Worm (Caenorhabditis elegans) whole organism, L3 larva: ENCODE results near the gene nas-9.
A peak's percentile ranks its signal among the peaks of the same experiment; 100 is the strongest.

Source experiments
- R02D3.7 ChIP-seq: fragments of 150-350 bp; optimal IDR thresholded peaks from 2 replicates; lab custom pipeline; 2014; ENCODE audit warnings: missing biosample characterization, missing genetic modification characterization
- aly-2 ChIP-seq: fragments of 150-350 bp; optimal IDR thresholded peaks from 2 replicates; lab custom pipeline; 2014; ENCODE audit warnings: missing biosample characterization, missing genetic modification characterization
- ama-1 ChIP-seq: fragments of 150-350 bp; optimal IDR thresholded peaks from 2 replicates; lab custom pipeline; 2018
- ceh-16 ChIP-seq: sonication (generic microtip); optimal IDR thresholded peaks from 2 replicates; lab custom pipeline; 2017; ENCODE audit warnings: missing biosample characterization, missing genetic modification characterization
- ceh-28 ChIP-seq: fragments of 150-350 bp; optimal IDR thresholded peaks from 2 replicates; lab custom pipeline; 2014; ENCODE audit warnings: missing biosample characterization, missing genetic modification reagents, missing genetic modification characterization
- ceh-82 ChIP-seq: fragments of 150-350 bp; optimal IDR thresholded peaks from 2 replicates; lab custom pipeline; 2014; ENCODE audit warnings: missing biosample characterization, missing genetic modification characterization
- daf-12 ChIP-seq: fragments of 150-350 bp; optimal IDR thresholded peaks from 2 replicates; lab custom pipeline; 2014; ENCODE audit warnings: missing biosample characterization, missing genetic modification reagents, missing genetic modification characterization
- egl-5 ChIP-seq: fragments of 150-350 bp; optimal IDR thresholded peaks from 2 replicates; lab custom pipeline; 2017; ENCODE audit warnings: missing biosample characterization, missing genetic modification reagents, missing genetic modification characterization, inconsistent platforms
- elt-2 ChIP-seq: sonication (generic microtip); optimal IDR thresholded peaks from 2 replicates; lab custom pipeline; 2016; ENCODE audit warnings: missing genetic modification reagents, mild to moderate bottlenecking, missing genetic modification characterization, missing compliant biosample characterization
- elt-3 ChIP-seq, 3 experiments: fragments of 150-350 bp in 1 of 3; sonication (generic microtip) in 2 of 3; optimal IDR thresholded peaks; 2 replicates in 2 of 3; 4 replicates in 1 of 3; lab custom pipeline; 2014 to 2017; ENCODE audit warnings: missing biosample characterization in 3 of 3, missing genetic modification characterization in 3 of 3
- eor-1 ChIP-seq, 2 experiments: fragments of 150-350 bp; optimal IDR thresholded peaks; 2 replicates each; lab custom pipeline; 2014 to 2018; ENCODE audit warnings: missing biosample characterization in 2 of 2, missing genetic modification characterization in 2 of 2
- fkh-10 ChIP-seq: sonication (generic microtip); optimal IDR thresholded peaks from 2 replicates; lab custom pipeline; 2017; ENCODE audit warnings: missing biosample characterization, missing genetic modification reagents, missing genetic modification characterization
- fkh-2 ChIP-seq: fragments of 150-350 bp; optimal IDR thresholded peaks from 2 replicates; lab custom pipeline; 2014; ENCODE audit warnings: missing biosample characterization, missing genetic modification reagents, missing genetic modification characterization
- hmg-11 ChIP-seq: sonication (generic microtip); optimal IDR thresholded peaks from 2 replicates; lab custom pipeline; 2016; ENCODE audit warnings: missing genetic modification characterization, missing compliant biosample characterization
- jun-1 ChIP-seq: fragments of 150-350 bp; optimal IDR thresholded peaks from 2 replicates; lab custom pipeline; 2014; ENCODE audit warnings: missing biosample characterization, missing genetic modification reagents, missing genetic modification characterization
- lin-15B ChIP-seq: fragments of 150-350 bp; optimal IDR thresholded peaks from 2 replicates; lab custom pipeline; 2014; ENCODE audit warnings: missing biosample characterization, missing genetic modification characterization
- lin-39 ChIP-seq: fragments of 150-350 bp; optimal IDR thresholded peaks from 2 replicates; lab custom pipeline; 2018; ENCODE audit warnings: missing biosample characterization, missing genetic modification reagents, missing genetic modification characterization
- lsy-12 ChIP-seq: sonication (generic microtip); optimal IDR thresholded peaks from 2 replicates; lab custom pipeline; 2016; ENCODE audit warnings: mild to moderate bottlenecking, missing genetic modification characterization, missing compliant biosample characterization
- mdl-1 ChIP-seq: fragments of 150-350 bp; optimal IDR thresholded peaks from 2 replicates; lab custom pipeline; 2014; ENCODE audit warnings: missing biosample characterization, missing genetic modification characterization
- mml-1 ChIP-seq: fragments of 150-350 bp; sonication (generic microtip); optimal IDR thresholded peaks from 3 replicates; lab custom pipeline; 2014; ENCODE audit warnings: missing biosample characterization, missing genetic modification characterization
- nfya-1 ChIP-seq: sonication (generic microtip); optimal IDR thresholded peaks from 2 replicates; lab custom pipeline; 2017; ENCODE audit warnings: missing genetic modification characterization, mild to moderate bottlenecking, missing compliant biosample characterization, antibody characterized with exemption, moderate library complexity; ENCODE audit not compliant: insufficient read depth
- nhr-11 ChIP-seq: fragments of 150-350 bp; optimal IDR thresholded peaks from 2 replicates; lab custom pipeline; 2014; ENCODE audit warnings: missing biosample characterization, missing genetic modification characterization
- nhr-12 ChIP-seq: fragments of 150-350 bp; optimal IDR thresholded peaks from 2 replicates; lab custom pipeline; 2014; ENCODE audit warnings: missing biosample characterization, missing genetic modification characterization
- nhr-23 ChIP-seq: fragments of 150-350 bp; optimal IDR thresholded peaks from 2 replicates; lab custom pipeline; 2014; ENCODE audit warnings: missing biosample characterization, missing genetic modification reagents, missing genetic modification characterization
- nhr-25 ChIP-seq: sonication (generic microtip); optimal IDR thresholded peaks from 2 replicates; lab custom pipeline; 2017; ENCODE audit warnings: missing biosample characterization, missing genetic modification characterization
- nhr-28 ChIP-seq: fragments of 150-350 bp; optimal IDR thresholded peaks from 2 replicates; lab custom pipeline; 2014; ENCODE audit warnings: missing biosample characterization, missing genetic modification characterization
- nhr-67 ChIP-seq: fragments of 150-350 bp; optimal IDR thresholded peaks from 2 replicates; lab custom pipeline; 2014; ENCODE audit warnings: missing biosample characterization, missing genetic modification characterization
- nhr-76 ChIP-seq: fragments of 150-350 bp; sonication (generic microtip); optimal IDR thresholded peaks from 5 replicates; lab custom pipeline; 2014; ENCODE audit warnings: missing biosample characterization, missing genetic modification characterization
- nhr-77 ChIP-seq: fragments of 150-350 bp; optimal IDR thresholded peaks from 2 replicates; lab custom pipeline; 2014; ENCODE audit warnings: missing biosample characterization, missing genetic modification characterization
- pha-4 ChIP-seq: fragments of 150-350 bp; optimal IDR thresholded peaks from 2 replicates; lab custom pipeline; 2014; ENCODE audit warnings: missing biosample characterization, missing genetic modification reagents, missing genetic modification characterization
- pqm-1 ChIP-seq: fragments of 150-350 bp; optimal IDR thresholded peaks from 2 replicates; lab custom pipeline; 2017; ENCODE audit warnings: missing biosample characterization, missing genetic modification characterization, inconsistent platforms
- skn-1 ChIP-seq: fragments of 150-350 bp; optimal IDR thresholded peaks from 2 replicates; lab custom pipeline; 2014; ENCODE audit warnings: missing biosample characterization, missing genetic modification characterization
- snpc-4 ChIP-seq: fragments of 150-350 bp; optimal IDR thresholded peaks from 2 replicates; lab custom pipeline; 2014; ENCODE audit warnings: missing biosample characterization, missing genetic modification characterization
- unc-39 ChIP-seq: sonication (generic microtip); optimal IDR thresholded peaks from 4 replicates; lab custom pipeline; 2017; ENCODE audit warnings: missing biosample characterization, missing genetic modification characterization
- unc-62 ChIP-seq: fragments of 150-350 bp; sonication (generic microtip); optimal IDR thresholded peaks from 4 replicates; lab custom pipeline; 2014; ENCODE audit warnings: missing biosample characterization, missing genetic modification reagents, missing genetic modification characterization
- zag-1 ChIP-seq: fragments of 150-350 bp; optimal IDR thresholded peaks from 2 replicates; lab custom pipeline; 2014; ENCODE audit warnings: missing biosample characterization, missing genetic modification characterization
- ztf-11 ChIP-seq: fragments of 150-350 bp; optimal IDR thresholded peaks from 2 replicates; lab custom pipeline; 2014; ENCODE audit warnings: missing biosample characterization, missing genetic modification characterization

nas-9 gene

DNA sequence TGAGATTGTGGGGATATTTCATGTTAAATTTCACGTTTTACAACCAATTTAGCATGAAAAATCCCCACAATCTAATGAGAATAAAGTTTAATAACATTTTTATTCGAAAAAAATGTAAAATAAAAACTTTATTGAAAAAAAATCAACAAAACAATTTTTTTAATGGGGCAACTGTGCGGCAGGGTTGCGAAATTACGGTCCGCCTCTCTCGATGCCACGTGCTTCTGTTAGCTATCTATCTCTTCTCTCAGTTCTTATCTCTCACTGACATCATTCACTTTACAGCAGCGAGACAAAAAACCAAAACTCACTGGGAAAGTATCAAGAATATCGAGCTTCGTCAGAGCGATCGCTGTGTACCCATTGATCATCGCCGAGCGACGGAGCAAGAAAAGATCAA, 19.2 kb downstream of the nas-9 start:
- TF ChIP-seq nhr-67 (tag; lab: Kevin White, UChicago) = no peak
- no peak for TF ChIP-seq lin-39 (tag; lab: Kevin White, UChicago)
- no peak for TF ChIP-seq fkh-10
- TF ChIP-seq nhr-11 (tag; lab: Kevin White, UChicago) = no peak
- peak; percentile 16 for TF ChIP-seq nfya-1 (tag; lab: Kevin White, UChicago)
- peak; percentile 2 for TF ChIP-seq ama-1 (lab: Kevin White, UChicago)
- TF ChIP-seq elt-2 (tag; lab: Kevin White, UChicago) = peak; percentile 27
- no peak for TF ChIP-seq pha-4 (tag; lab: Kevin White, UChicago)
- TF ChIP-seq aly-2 (tag; lab: Kevin White, UChicago) = no peak
- peak; percentile 0 for TF ChIP-seq mdl-1
- no peak for TF ChIP-seq snpc-4
- no peak for TF ChIP-seq nhr-28 (tag; lab: Kevin White, UChicago)
- no peak for TF ChIP-seq unc-62 (GFP tag; lab: Kevin White, UChicago)

DNA sequence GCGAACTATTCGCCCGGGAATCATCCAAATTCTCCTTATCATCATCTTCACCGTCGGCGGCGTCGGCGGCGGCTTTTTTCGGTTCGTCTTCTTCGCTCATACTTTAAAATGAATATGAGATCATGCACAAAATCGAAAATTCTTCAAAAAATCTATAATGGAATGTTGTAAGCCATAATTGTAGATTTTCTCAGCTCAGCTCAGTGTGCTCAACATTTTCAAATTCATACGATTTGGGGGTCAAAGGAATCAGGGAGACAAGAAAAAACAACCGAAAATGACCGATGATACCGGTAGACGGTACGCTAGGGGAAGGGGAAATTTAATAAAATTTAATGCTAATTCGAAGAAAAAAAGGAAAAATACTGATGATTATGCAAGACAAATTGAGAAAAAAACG, 21.2 kb downstream of the nas-9 start, which contains the start of gene ccep-97:
TSS of gene ccep-97 (minus strand) at position 101 of the 400 bp plus-strand sequence.
- TF ChIP-seq unc-62 (GFP tag; lab: Kevin White, UChicago) (no peak), nhr-28 (tag; lab: Kevin White, UChicago) (no peak), ztf-11 (tag; lab: Kevin White, UChicago) (no peak), mml-1 (tag; lab: Kevin White, UChicago) (no peak), pqm-1 (tag; lab: Kevin White, UChicago) (no peak), fkh-10 (no peak), daf-12 (tag; lab: Kevin White, UChicago) (no peak), lsy-12 (tag; lab: Kevin White, UChicago) (no peak), ceh-16 (no peak), jun-1 (tag; lab: Kevin White, UChicago) (no peak), ama-1 (lab: Kevin White, UChicago) (no peak), nhr-77 (tag; lab: Kevin White, UChicago) (no peak), nhr-76 (tag; lab: Kevin White, UChicago) (no peak), ceh-82 (tag; lab: Kevin White, UChicago) (no peak), R02D3.7 (tag; lab: Kevin White, UChicago) (no peak), nfya-1 (tag; lab: Kevin White, UChicago) (no peak), snpc-4 (no peak)
- TF ChIP-seq, all 47 proteins: peak for 0

DNA sequence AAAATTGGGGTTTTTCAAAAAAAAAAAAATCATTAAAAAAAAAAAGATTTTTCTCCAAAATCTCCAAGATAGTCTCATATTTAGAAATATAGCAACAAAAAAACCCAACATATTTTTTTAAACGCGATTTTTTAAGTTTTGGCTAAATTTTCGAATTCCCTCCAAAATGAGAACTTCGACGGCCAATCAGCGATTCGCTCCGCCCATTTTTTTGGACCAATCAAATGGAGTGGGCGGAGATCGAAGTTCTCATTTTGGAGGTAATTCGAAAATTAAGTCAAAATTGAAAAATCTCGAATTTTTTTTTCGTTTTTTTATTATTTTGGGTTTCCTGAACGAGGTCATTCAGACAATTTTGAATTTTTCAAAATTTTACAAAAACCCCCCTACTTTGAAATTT, 26.0 kb downstream of the nas-9 start:
- no peak for TF ChIP-seq lsy-12 (tag; lab: Kevin White, UChicago)
- peak; percentile 65 for TF ChIP-seq nfya-1 (tag; lab: Kevin White, UChicago)

DNA sequence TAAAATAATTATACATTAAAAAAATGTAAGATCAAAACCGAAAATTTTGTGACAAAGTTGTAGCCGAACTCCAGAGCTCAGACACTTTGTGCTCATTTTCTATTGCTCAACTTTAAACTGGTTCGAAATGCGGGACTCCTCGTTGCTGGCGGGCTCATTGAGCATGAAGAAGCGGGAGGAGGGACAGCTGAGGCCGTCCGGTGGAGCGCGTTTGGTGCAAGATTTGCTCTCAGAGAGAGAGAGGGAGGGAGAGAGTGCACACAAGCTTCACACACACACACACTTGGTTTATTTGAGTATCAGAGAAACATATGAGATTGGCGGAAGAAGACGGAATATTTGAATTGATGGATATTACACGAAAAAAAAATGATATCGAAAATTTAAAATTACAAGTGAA, 29.2 kb downstream of the nas-9 start:
- TF ChIP-seq nhr-76 (tag; lab: Kevin White, UChicago) = no peak
- peak; percentile 56 for TF ChIP-seq lin-39 (tag; lab: Kevin White, UChicago)
- no peak for TF ChIP-seq eor-1 (tag; optimal IDR thresholded peaks at IDR 0.05; lab: Kevin White, UChicago)
- TF ChIP-seq egl-5 (tag; lab: Kevin White, UChicago) = no peak
- TF ChIP-seq unc-39 = no peak
- no peak for TF ChIP-seq nhr-23
- TF ChIP-seq pha-4 (tag; lab: Kevin White, UChicago) = peak; percentile 9
- TF ChIP-seq snpc-4 = peak; percentile 48
- TF ChIP-seq fkh-2 (tag; lab: Kevin White, UChicago) = no peak
- TF ChIP-seq nhr-25 (tag; lab: Kevin White, UChicago) = no peak
- no peak for TF ChIP-seq nhr-11 (tag; lab: Kevin White, UChicago)
- no peak for TF ChIP-seq nhr-77 (tag; lab: Kevin White, UChicago)
- no peak for TF ChIP-seq R02D3.7 (tag; lab: Kevin White, UChicago)
- TF ChIP-seq nfya-1 (tag; lab: Kevin White, UChicago) = peak; percentile 63
- peak; percentile 82 for TF ChIP-seq lin-15B (tag; lab: Kevin White, UChicago)
- no peak for TF ChIP-seq nhr-12 (tag; lab: Kevin White, UChicago)
- no peak for TF ChIP-seq elt-3 (tag; optimal IDR thresholded peaks at IDR 0.05; lab: Kevin White, UChicago)
- TF ChIP-seq skn-1 (tag; lab: Kevin White, UChicago) = no peak
- no peak for TF ChIP-seq ztf-11 (tag; lab: Kevin White, UChicago)
- TF ChIP-seq hmg-11 (tag; lab: Kevin White, UChicago) = peak; percentile 70
- no peak for TF ChIP-seq ceh-28
- no peak for TF ChIP-seq zag-1 (tag; lab: Kevin White, UChicago)
- TF ChIP-seq ama-1 (lab: Kevin White, UChicago) = no peak
- TF ChIP-seq daf-12 (tag; lab: Kevin White, UChicago) = no peak
- no peak for TF ChIP-seq fkh-10
- TF ChIP-seq, all 47 proteins: peak for 6
